Worm (Caenorhabditis elegans) whole organism, young adult: ENCODE results near the gene R07B7.12.

ENCODE experiments used
- B0035.1 ChIP-seq: sonication (generic microtip); optimal IDR thresholded peaks from 2 replicates; lab custom pipeline; 2016; ENCODE audit warnings: missing genetic modification characterization, mild to moderate bottlenecking, missing compliant biosample characterization, missing genotype, missing genetic modification reagents
- F10E7.11 ChIP-seq: sonication (generic microtip); optimal IDR thresholded peaks from 2 replicates; lab custom pipeline; 2017; ENCODE audit warnings: mild to moderate bottlenecking, missing genetic modification characterization, moderate library complexity, missing compliant biosample characterization
- Y79H2A.3 ChIP-seq: fragments of 200-800 bp; sonication (Bioruptor generic); conservative IDR thresholded peaks from 2 replicates; pipeline ENCODE4 v1.3.6; 2022; ENCODE audit warnings: missing genetic modification reagents, missing genetic modification characterization, missing compliant biosample characterization
- Y95B8A.8 ChIP-seq: fragments of 200-800 bp; sonication (Bioruptor generic); IDR thresholded peaks from 2 replicates; pipeline ENCODE4 v1.3.6; 2022; ENCODE audit warnings: missing genetic modification reagents, missing genetic modification characterization, missing compliant biosample characterization
- ama-1 ChIP-seq, 3 experiments: fragments of 150-350 bp in 1 of 3; sonication (generic microtip) in 2 of 3; optimal IDR thresholded peaks; 2 replicates each; lab custom pipeline; 2014 to 2018; ENCODE audit warnings: missing biosample characterization in 2 of 3, missing genetic modification characterization in 2 of 3, missing genetic modification reagents in 2 of 3
- attf-3 ChIP-seq: fragments of 200-800 bp; sonication (Bioruptor generic); conservative IDR thresholded peaks from 2 replicates; pipeline ENCODE4 v1.3.6; 2022; ENCODE audit warnings: missing genetic modification reagents, missing genetic modification characterization, missing compliant biosample characterization
- attf-6 ChIP-seq: fragments of 200-800 bp; sonication (Bioruptor generic); IDR thresholded peaks from 2 replicates; pipeline ENCODE4 v1.3.6; 2022; ENCODE audit warnings: missing genetic modification reagents, missing genetic modification characterization, missing compliant biosample characterization
- ccch-3 ChIP-seq: fragments of 200-800 bp; sonication (Bioruptor generic); optimal IDR thresholded peaks from 2 replicates; lab custom pipeline; 2018; ENCODE audit warnings: mild to moderate bottlenecking, missing genetic modification characterization, missing compliant biosample characterization
- cebp-1 ChIP-seq, 2 experiments: fragments of 200-800 bp in 1 of 2; sonication (Bioruptor generic) in 1 of 2; sonication (generic microtip) in 1 of 2; IDR thresholded peaks in 1 of 2; optimal IDR thresholded peaks in 1 of 2; 2 replicates each; pipeline versions ENCODE4 v1.3.6 to Lab custom; 2017 to 2022; ENCODE audit warnings: missing compliant biosample characterization in 2 of 2, missing genetic modification characterization in 2 of 2, mild to moderate bottlenecking in 1 of 2, missing genetic modification reagents in 1 of 2, moderate library complexity in 1 of 2
- ceh-40 ChIP-seq: fragments of 200-800 bp; sonication (Bioruptor generic); IDR thresholded peaks from 2 replicates; pipeline ENCODE4 v1.3.6; 2022; ENCODE audit warnings: missing genetic modification characterization, missing compliant biosample characterization
- ceh-79 ChIP-seq: sonication (generic microtip); optimal IDR thresholded peaks from 2 replicates; lab custom pipeline; 2017; ENCODE audit warnings: mild to moderate bottlenecking, missing genetic modification characterization, missing compliant biosample characterization
- chd-7 ChIP-seq: sonication (generic microtip); optimal IDR thresholded peaks from 2 replicates; lab custom pipeline; 2016; ENCODE audit warnings: mild to moderate bottlenecking, missing genetic modification characterization, moderate library complexity, missing compliant biosample characterization
- die-1 ChIP-seq: sonication (generic microtip); optimal IDR thresholded peaks from 2 replicates; lab custom pipeline; 2016; ENCODE audit warnings: missing genotype, mild to moderate bottlenecking, missing genetic modification characterization, missing compliant biosample characterization
- dpff-1 ChIP-seq: sonication (generic microtip); optimal IDR thresholded peaks from 2 replicates; lab custom pipeline; 2017; ENCODE audit warnings: mild to moderate bottlenecking, missing genetic modification characterization, missing compliant biosample characterization
- efl-1 ChIP-seq: fragments of 150-350 bp; optimal IDR thresholded peaks from 2 replicates; lab custom pipeline; 2014; ENCODE audit warnings: missing biosample characterization, missing genetic modification reagents, missing genetic modification characterization
- egl-44 ChIP-seq: fragments of 200-800 bp; sonication (Bioruptor generic); IDR thresholded peaks from 2 replicates; pipeline ENCODE4 v1.3.6; 2022; ENCODE audit warnings: missing genetic modification reagents, missing genetic modification characterization, missing compliant biosample characterization
- ekl-4 ChIP-seq: fragments of 200-800 bp; sonication (Bioruptor generic); IDR thresholded peaks from 2 replicates; pipeline ENCODE4 v1.3.6; 2022; ENCODE audit warnings: missing genetic modification reagents, missing genetic modification characterization, missing compliant biosample characterization
- hmg-1.2 ChIP-seq: fragments of 200-800 bp; sonication (Bioruptor generic); IDR thresholded peaks from 2 replicates; pipeline ENCODE4 v1.3.6; 2022; ENCODE audit warnings: missing genetic modification reagents, missing genetic modification characterization, missing compliant biosample characterization
- hrde-1 ChIP-seq: sonication (generic microtip); optimal IDR thresholded peaks from 2 replicates; lab custom pipeline; 2016; ENCODE audit warnings: missing genetic modification characterization, mild to moderate bottlenecking, missing compliant biosample characterization, moderate library complexity, missing genotype, missing genetic modification reagents, borderline replicate concordance
- lag-1 ChIP-seq: fragments of 200-800 bp; sonication (Bioruptor generic); IDR thresholded peaks from 2 replicates; pipeline ENCODE4 v1.3.6; 2022; ENCODE audit warnings: missing genetic modification reagents, missing genetic modification characterization, missing compliant biosample characterization
- let-526 ChIP-seq: fragments of 200-800 bp; sonication (Bioruptor generic); IDR thresholded peaks from 2 replicates; pipeline ENCODE4 v1.3.6; 2022; ENCODE audit warnings: missing genetic modification reagents, missing genetic modification characterization, missing compliant biosample characterization
- lin-35 ChIP-seq, 3 experiments: fragments of 150-350 bp in 2 of 3; sonication (generic microtip) in 1 of 3; optimal IDR thresholded peaks; 2 replicates each; lab custom pipeline; 2014 to 2018; ENCODE audit warnings: missing biosample characterization in 3 of 3, missing genetic modification characterization in 3 of 3, missing genetic modification reagents in 3 of 3
- madf-10 ChIP-seq: sonication (generic microtip); optimal IDR thresholded peaks from 2 replicates; lab custom pipeline; 2016; ENCODE audit warnings: mild to moderate bottlenecking, missing genetic modification characterization, missing compliant biosample characterization
- mcd-1 ChIP-seq: fragments of 200-800 bp; sonication (Bioruptor generic); IDR thresholded peaks from 2 replicates; pipeline ENCODE4 v1.3.6; 2022; ENCODE audit warnings: missing genetic modification reagents, missing genetic modification characterization, missing compliant biosample characterization
- nfyb-1 ChIP-seq: fragments of 200-800 bp; sonication (Bioruptor generic); IDR thresholded peaks from 2 replicates; pipeline ENCODE4 v1.3.6; 2022; ENCODE audit warnings: missing genetic modification reagents, missing genetic modification characterization, missing compliant biosample characterization
- nhr-80 ChIP-seq: sonication (generic microtip); optimal IDR thresholded peaks from 2 replicates; lab custom pipeline; 2016; ENCODE audit warnings: missing genetic modification characterization, missing compliant biosample characterization
- snpc-1.3 ChIP-seq: sonication (generic microtip); optimal IDR thresholded peaks from 2 replicates; lab custom pipeline; 2017; ENCODE audit warnings: missing genetic modification characterization, mild to moderate bottlenecking, missing compliant biosample characterization, antibody characterized with exemption, moderate library complexity, missing genotype, missing genetic modification reagents; ENCODE audit not compliant: insufficient read depth
- snpc-4 ChIP-seq, 5 experiments: fragments of 150-350 bp in 1 of 5; sonication (generic microtip) in 4 of 5; optimal IDR thresholded peaks; 2 replicates each; lab custom pipeline; 2014 to 2018; ENCODE audit warnings: missing genetic modification characterization in 5 of 5, missing biosample characterization in 3 of 5, antibody characterized with exemption in 2 of 5, mild to moderate bottlenecking in 2 of 5, missing compliant biosample characterization in 2 of 5, missing genotype in 2 of 5, moderate library complexity in 2 of 5, missing genetic modification reagents in 1 of 5
- tbx-9 ChIP-seq: sonication (generic microtip); optimal IDR thresholded peaks from 2 replicates; lab custom pipeline; 2016; ENCODE audit warnings: borderline replicate concordance, missing genetic modification characterization, inconsistent platforms, missing compliant biosample characterization
- zfh-2 ChIP-seq: fragments of 200-800 bp; sonication (Bioruptor generic); conservative IDR thresholded peaks from 2 replicates; pipeline ENCODE4 v1.3.6; 2022; ENCODE audit warnings: missing genetic modification reagents, missing genetic modification characterization, missing compliant biosample characterization

The R07B7.12 gene

DNA sequence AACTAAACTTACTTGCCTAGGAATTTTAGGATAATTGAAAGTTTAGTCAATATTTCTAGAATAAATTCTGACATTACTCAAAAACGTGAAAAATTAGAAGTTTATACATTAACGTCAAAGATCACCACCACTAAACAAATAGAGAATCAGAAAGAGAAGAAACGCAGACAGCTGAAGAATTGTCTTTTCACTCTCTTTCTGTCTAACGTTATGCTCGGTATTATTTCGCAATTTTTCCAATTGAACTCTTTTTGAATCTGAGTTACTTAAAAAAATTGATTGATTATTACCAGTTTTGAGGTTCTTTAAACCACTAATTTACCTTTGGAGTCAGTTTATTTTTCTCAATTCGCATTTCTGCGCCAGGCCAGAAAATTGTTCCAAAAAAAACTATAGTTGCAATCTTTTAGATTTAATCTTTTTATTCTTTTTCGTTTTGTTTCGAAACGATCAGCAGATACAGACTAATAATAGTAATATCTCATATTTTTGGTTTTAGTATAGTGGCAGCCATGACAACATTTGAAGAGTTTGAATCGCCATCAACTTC, 12.0 kb downstream of the R07B7.12 start, which contains the start of gene nhr-154:
TSS of gene nhr-154 (plus strand) at position 500 of the 550 bp plus-strand sequence.
- TF ChIP-seq efl-1 (GFP tag; lab: Kevin White, UChicago) = no peak
- TF ChIP-seq die-1 (tag; lab: Kevin White, UChicago) = no peak
- no peak for TF ChIP-seq tbx-9 (tag; lab: Kevin White, UChicago)
- TF ChIP-seq cebp-1 (GFP tag; IDR thresholded peaks at IDR 0.05; lab: Robert Waterston, UW) = peak; percentile 91
- peak; percentile 97 for TF ChIP-seq cebp-1 (tag; optimal IDR thresholded peaks at IDR 0.05; lab: Kevin White, UChicago)
- peak; percentile 1 for TF ChIP-seq nhr-80
- TF ChIP-seq nfyb-1 (GFP tag; lab: Robert Waterston, UW) = no peak

DNA sequence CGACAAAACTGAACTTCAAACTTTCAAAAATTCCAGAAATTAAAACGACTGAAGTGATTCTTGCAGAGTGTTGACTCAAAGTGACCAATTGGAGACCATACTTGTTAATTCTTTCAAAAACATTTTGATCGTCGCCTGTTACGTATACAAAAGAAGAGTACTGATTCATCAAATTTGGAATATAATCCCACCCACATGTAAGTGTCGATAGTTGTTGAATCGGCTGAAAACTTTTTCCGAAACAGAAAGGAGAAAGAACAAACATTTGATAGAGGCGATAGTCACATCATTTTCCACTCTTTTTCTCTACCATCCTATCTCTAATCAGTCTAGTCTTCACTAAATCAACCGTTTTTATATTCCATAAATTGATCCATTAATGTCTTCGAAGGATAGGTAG, 15.0 kb downstream of the R07B7.12 start, which contains the start of gene nhr-153:
TSS of gene nhr-153 (plus strand) at position 301 of the 400 bp plus-strand sequence.
- TF ChIP-seq Y95B8A.8 (GFP tag; lab: Robert Waterston, UW) (no peak), lin-35 (GFP tag; optimal IDR thresholded peaks at IDR 0.05; lab: Kevin White, UChicago) (no peak)

DNA sequence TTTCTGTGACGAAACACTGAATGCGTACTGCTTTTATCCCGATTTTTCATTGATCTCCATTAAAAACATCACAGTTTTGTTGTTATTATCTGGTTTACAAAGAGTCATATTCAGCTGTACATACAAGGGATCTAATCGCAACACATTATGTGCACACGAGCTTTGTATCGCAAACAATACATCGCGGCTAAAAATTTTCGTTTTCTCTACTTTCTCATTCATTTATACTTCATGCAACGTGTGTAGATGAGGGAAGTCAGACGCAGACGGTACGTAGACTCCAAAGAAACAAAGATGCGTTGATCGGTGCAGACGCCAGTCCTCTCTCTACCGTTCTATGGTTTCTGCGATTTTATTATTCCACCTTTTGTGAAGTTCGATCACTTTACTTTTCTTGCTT, 18.0 kb downstream of the R07B7.12 start, which contains the start of gene nhr-136:
TSS of gene nhr-136 (plus strand) at position 301 of the 400 bp plus-strand sequence.
- TF ChIP-seq nhr-80 (peak; percentile 2), Y79H2A.3 (no peak)

DNA sequence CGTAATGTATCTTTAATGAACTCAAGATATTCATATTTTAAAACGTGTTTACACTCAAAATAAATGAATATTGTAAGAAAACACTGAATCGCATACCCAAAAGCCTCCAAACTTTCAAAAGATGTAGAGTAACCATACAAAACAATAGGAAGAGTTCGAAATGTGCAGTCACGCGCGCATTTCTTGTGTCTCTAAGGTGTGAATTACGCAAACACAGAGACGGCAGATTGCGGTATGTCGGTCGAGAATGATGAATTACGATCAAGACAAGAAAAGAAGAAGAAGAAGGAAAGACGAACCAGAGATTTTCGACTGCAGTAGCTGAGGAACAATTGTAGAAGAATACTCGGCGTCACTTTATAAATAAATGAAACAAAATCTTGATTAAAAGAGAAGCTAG, 22.6 kb downstream of the R07B7.12 start, which contains the start of gene lhpp-1:
TSS of gene lhpp-1 (minus strand) at position 354 of the 400 bp plus-strand sequence.
- TF ChIP-seq zfh-2 (GFP tag; lab: Robert Waterston, UW) (no peak), ama-1 (optimal IDR thresholded peaks at IDR 0.05; lab: Kevin White, UChicago) (no peak), ama-1 (GFP tag; optimal IDR thresholded peaks at IDR 0.05; lab: Kevin White, UChicago) (no peak), lag-1 (GFP tag; lab: Robert Waterston, UW) (no peak), madf-10 (no peak), snpc-1.3 (tag; lab: Kevin White, UChicago) (no peak), attf-3 (GFP tag; lab: Robert Waterston, UW) (no peak), let-526 (GFP tag; lab: Robert Waterston, UW) (no peak), F10E7.11 (no peak), ceh-40 (no peak)

DNA sequence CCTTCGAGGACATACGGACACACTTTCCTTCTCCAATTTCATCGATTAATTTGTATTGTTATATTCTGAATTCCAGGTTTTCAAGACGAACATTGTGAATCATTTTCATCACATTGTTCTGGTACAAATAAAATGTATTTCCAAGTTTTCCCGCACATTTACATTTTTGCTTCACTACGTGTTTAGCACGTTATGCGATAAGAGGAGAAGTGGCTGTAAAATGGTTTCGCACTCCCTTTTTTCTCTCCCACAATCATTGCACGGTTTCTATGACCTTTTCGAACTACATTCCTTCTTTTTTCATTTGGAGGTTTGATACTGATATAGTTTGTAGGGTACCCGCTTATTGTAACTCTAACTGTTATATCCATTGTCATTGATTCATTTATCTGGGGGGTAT, 24.9 kb downstream of the R07B7.12 start:
- TF ChIP-seq nhr-80 (peak; percentile 70), B0035.1 (tag; lab: Kevin White, UChicago) (no peak), zfh-2 (GFP tag; lab: Robert Waterston, UW) (no peak)

DNA sequence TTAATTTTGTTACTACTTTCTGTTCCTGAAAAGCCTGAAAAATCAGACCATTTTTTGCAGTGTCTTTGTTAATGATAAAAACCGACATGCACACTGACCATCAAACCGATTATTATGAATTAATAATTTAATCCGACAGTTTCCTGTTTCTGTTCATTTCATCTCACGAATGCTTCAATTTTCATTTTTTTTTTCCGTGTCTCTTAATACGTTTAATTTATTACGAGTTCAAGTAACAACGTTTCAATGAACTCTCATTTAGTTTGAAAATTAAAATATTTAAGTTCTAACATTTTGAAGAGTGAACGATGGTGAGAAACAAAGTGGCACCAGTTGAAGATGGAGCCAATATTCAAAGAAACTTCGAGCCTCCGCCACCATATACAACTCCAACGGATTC, 25.8 kb downstream of the R07B7.12 start, which contains the start of gene spin-1:
TSS of gene spin-1 (plus strand) at position 301 of the 400 bp plus-strand sequence.
- TF ChIP-seq chd-7 (tag; lab: Kevin White, UChicago) (no peak), snpc-4 (GFP tag; optimal IDR thresholded peaks at IDR 0.05; lab: Kevin White, UChicago) (no peak), snpc-4 (tag; optimal IDR thresholded peaks at IDR 0.05; lab: Kevin White, UChicago) (no peak), ccch-3 (GFP tag; lab: Kevin White, UChicago) (no peak), egl-44 (no peak), ceh-79 (tag; lab: Kevin White, UChicago) (no peak), attf-6 (GFP tag; lab: Robert Waterston, UW) (no peak), mcd-1 (GFP tag; lab: Robert Waterston, UW) (no peak), ekl-4 (GFP tag; lab: Robert Waterston, UW) (no peak), dpff-1 (tag; lab: Kevin White, UChicago) (no peak), hmg-1.2 (no peak), hrde-1 (no peak)
